Worm (Caenorhabditis elegans) whole organism, L2 larva: ENCODE results near the gene H20E11.2.

Experiments used
- F13H6.1 ChIP-seq: sonication (generic microtip); optimal IDR thresholded peaks from 2 replicates; lab custom pipeline; 2016; ENCODE audit warnings: missing genetic modification characterization, missing compliant biosample characterization
- R02D3.7 ChIP-seq: fragments of 150-350 bp; optimal IDR thresholded peaks from 2 replicates; lab custom pipeline; 2014; ENCODE audit warnings: missing biosample characterization, missing genetic modification characterization
- lin-11 ChIP-seq: fragments of 150-350 bp; sonication (generic microtip); optimal IDR thresholded peaks from 2 replicates; lab custom pipeline; 2014; ENCODE audit warnings: missing biosample characterization, missing genetic modification characterization, inconsistent platforms, mixed read lengths
- mab-5 ChIP-seq: fragments of 150-350 bp; optimal IDR thresholded peaks from 2 replicates; lab custom pipeline; 2014; ENCODE audit warnings: missing biosample characterization, missing genetic modification characterization
- snpc-4 ChIP-seq: fragments of 150-350 bp; optimal IDR thresholded peaks from 2 replicates; lab custom pipeline; 2014; ENCODE audit warnings: missing biosample characterization, missing genetic modification characterization

ce11 chrIV:6818369-6818768, 9.2 kb upstream of the H20E11.2 start, which contains the start of gene C17H12.8:
- TF ChIP-seq F13H6.1 (tag; lab: Kevin White, UChicago): no peak
- TF ChIP-seq R02D3.7: no peak
- no peak for TF ChIP-seq mab-5
- no peak for TF ChIP-seq snpc-4 (tag; lab: Kevin White, UChicago)
- TF ChIP-seq lin-11 (tag; lab: Kevin White, UChicago): no peak
